Worm (Caenorhabditis elegans) whole organism, L3 larva: ENCODE results near the gene pxl-1.

Source experiments
- R02D3.7 ChIP-seq: fragments of 150-350 bp; optimal IDR thresholded peaks from 2 replicates; lab custom pipeline; 2014; ENCODE audit warnings: missing biosample characterization, missing genetic modification characterization
- ZK546.5 ChIP-seq: sonication (generic microtip); optimal IDR thresholded peaks from 2 replicates; lab custom pipeline; 2017; ENCODE audit warnings: missing biosample characterization, missing genetic modification characterization
- aly-2 ChIP-seq: fragments of 150-350 bp; optimal IDR thresholded peaks from 2 replicates; lab custom pipeline; 2014; ENCODE audit warnings: missing biosample characterization, missing genetic modification characterization
- ama-1 ChIP-seq: fragments of 150-350 bp; optimal IDR thresholded peaks from 2 replicates; lab custom pipeline; 2018
- ceh-16 ChIP-seq: sonication (generic microtip); optimal IDR thresholded peaks from 2 replicates; lab custom pipeline; 2017; ENCODE audit warnings: missing biosample characterization, missing genetic modification characterization
- ceh-28 ChIP-seq: fragments of 150-350 bp; optimal IDR thresholded peaks from 2 replicates; lab custom pipeline; 2014; ENCODE audit warnings: missing biosample characterization, missing genetic modification reagents, missing genetic modification characterization
- ceh-82 ChIP-seq: fragments of 150-350 bp; optimal IDR thresholded peaks from 2 replicates; lab custom pipeline; 2014; ENCODE audit warnings: missing biosample characterization, missing genetic modification characterization
- ceh-9 ChIP-seq: sonication (generic microtip); optimal IDR thresholded peaks from 2 replicates; lab custom pipeline; 2018; ENCODE audit warnings: missing biosample characterization, missing genetic modification characterization
- daf-12 ChIP-seq: fragments of 150-350 bp; optimal IDR thresholded peaks from 2 replicates; lab custom pipeline; 2014; ENCODE audit warnings: missing biosample characterization, missing genetic modification reagents, missing genetic modification characterization
- egl-27 ChIP-seq: sonication (generic microtip); optimal IDR thresholded peaks from 4 replicates; lab custom pipeline; 2017; ENCODE audit warnings: missing biosample characterization, missing genetic modification reagents, missing genetic modification characterization
- egl-5 ChIP-seq: fragments of 150-350 bp; optimal IDR thresholded peaks from 2 replicates; lab custom pipeline; 2017; ENCODE audit warnings: missing biosample characterization, missing genetic modification reagents, missing genetic modification characterization, inconsistent platforms
- elt-1 ChIP-seq: fragments of 150-350 bp; optimal IDR thresholded peaks from 2 replicates; lab custom pipeline; 2014; ENCODE audit warnings: missing biosample characterization, missing genetic modification characterization
- elt-2 ChIP-seq: sonication (generic microtip); optimal IDR thresholded peaks from 2 replicates; lab custom pipeline; 2016; ENCODE audit warnings: missing genetic modification reagents, mild to moderate bottlenecking, missing genetic modification characterization, missing compliant biosample characterization
- elt-3 ChIP-seq, 3 experiments: fragments of 150-350 bp in 1 of 3; sonication (generic microtip) in 2 of 3; optimal IDR thresholded peaks; 2 replicates in 2 of 3; 4 replicates in 1 of 3; lab custom pipeline; 2014 to 2017; ENCODE audit warnings: missing biosample characterization in 3 of 3, missing genetic modification characterization in 3 of 3
- eor-1 ChIP-seq, 2 experiments: fragments of 150-350 bp; optimal IDR thresholded peaks; 2 replicates each; lab custom pipeline; 2014 to 2018; ENCODE audit warnings: missing biosample characterization in 2 of 2, missing genetic modification characterization in 2 of 2
- fkh-10 ChIP-seq: sonication (generic microtip); optimal IDR thresholded peaks from 2 replicates; lab custom pipeline; 2017; ENCODE audit warnings: missing biosample characterization, missing genetic modification reagents, missing genetic modification characterization
- fos-1 ChIP-seq: fragments of 150-350 bp; optimal IDR thresholded peaks from 2 replicates; lab custom pipeline; 2014; ENCODE audit warnings: missing biosample characterization, missing genetic modification characterization
- hmg-11 ChIP-seq: sonication (generic microtip); optimal IDR thresholded peaks from 2 replicates; lab custom pipeline; 2016; ENCODE audit warnings: missing genetic modification characterization, missing compliant biosample characterization
- jun-1 ChIP-seq: fragments of 150-350 bp; optimal IDR thresholded peaks from 2 replicates; lab custom pipeline; 2014; ENCODE audit warnings: missing biosample characterization, missing genetic modification reagents, missing genetic modification characterization
- lin-15B ChIP-seq: fragments of 150-350 bp; optimal IDR thresholded peaks from 2 replicates; lab custom pipeline; 2014; ENCODE audit warnings: missing biosample characterization, missing genetic modification characterization
- lin-39 ChIP-seq: fragments of 150-350 bp; optimal IDR thresholded peaks from 2 replicates; lab custom pipeline; 2018; ENCODE audit warnings: missing biosample characterization, missing genetic modification reagents, missing genetic modification characterization
- lsy-12 ChIP-seq: sonication (generic microtip); optimal IDR thresholded peaks from 2 replicates; lab custom pipeline; 2016; ENCODE audit warnings: mild to moderate bottlenecking, missing genetic modification characterization, missing compliant biosample characterization
- mdl-1 ChIP-seq: fragments of 150-350 bp; optimal IDR thresholded peaks from 2 replicates; lab custom pipeline; 2014; ENCODE audit warnings: missing biosample characterization, missing genetic modification characterization
- mml-1 ChIP-seq: fragments of 150-350 bp; sonication (generic microtip); optimal IDR thresholded peaks from 3 replicates; lab custom pipeline; 2014; ENCODE audit warnings: missing biosample characterization, missing genetic modification characterization
- nfya-1 ChIP-seq: sonication (generic microtip); optimal IDR thresholded peaks from 2 replicates; lab custom pipeline; 2017; ENCODE audit warnings: missing genetic modification characterization, mild to moderate bottlenecking, missing compliant biosample characterization, antibody characterized with exemption, moderate library complexity; ENCODE audit not compliant: insufficient read depth
- nhr-11 ChIP-seq: fragments of 150-350 bp; optimal IDR thresholded peaks from 2 replicates; lab custom pipeline; 2014; ENCODE audit warnings: missing biosample characterization, missing genetic modification characterization
- nhr-12 ChIP-seq: fragments of 150-350 bp; optimal IDR thresholded peaks from 2 replicates; lab custom pipeline; 2014; ENCODE audit warnings: missing biosample characterization, missing genetic modification characterization
- nhr-23 ChIP-seq: fragments of 150-350 bp; optimal IDR thresholded peaks from 2 replicates; lab custom pipeline; 2014; ENCODE audit warnings: missing biosample characterization, missing genetic modification reagents, missing genetic modification characterization
- nhr-237 ChIP-seq: fragments of 150-350 bp; optimal IDR thresholded peaks from 2 replicates; lab custom pipeline; 2014; ENCODE audit warnings: missing biosample characterization, missing genetic modification characterization
- nhr-25 ChIP-seq: sonication (generic microtip); optimal IDR thresholded peaks from 2 replicates; lab custom pipeline; 2017; ENCODE audit warnings: missing biosample characterization, missing genetic modification characterization
- nhr-28 ChIP-seq: fragments of 150-350 bp; optimal IDR thresholded peaks from 2 replicates; lab custom pipeline; 2014; ENCODE audit warnings: missing biosample characterization, missing genetic modification characterization
- nhr-43 ChIP-seq: sonication (generic microtip); optimal IDR thresholded peaks from 2 replicates; lab custom pipeline; 2016; ENCODE audit warnings: mild to moderate bottlenecking, missing genetic modification characterization, missing compliant biosample characterization; ENCODE audit not compliant: poor library complexity, severe bottlenecking
- nhr-67 ChIP-seq: fragments of 150-350 bp; optimal IDR thresholded peaks from 2 replicates; lab custom pipeline; 2014; ENCODE audit warnings: missing biosample characterization, missing genetic modification characterization
- nhr-76 ChIP-seq: fragments of 150-350 bp; sonication (generic microtip); optimal IDR thresholded peaks from 5 replicates; lab custom pipeline; 2014; ENCODE audit warnings: missing biosample characterization, missing genetic modification characterization
- nhr-77 ChIP-seq: fragments of 150-350 bp; optimal IDR thresholded peaks from 2 replicates; lab custom pipeline; 2014; ENCODE audit warnings: missing biosample characterization, missing genetic modification characterization
- pha-4 ChIP-seq: fragments of 150-350 bp; optimal IDR thresholded peaks from 2 replicates; lab custom pipeline; 2014; ENCODE audit warnings: missing biosample characterization, missing genetic modification reagents, missing genetic modification characterization
- pqm-1 ChIP-seq: fragments of 150-350 bp; optimal IDR thresholded peaks from 2 replicates; lab custom pipeline; 2017; ENCODE audit warnings: missing biosample characterization, missing genetic modification characterization, inconsistent platforms
- sea-2 ChIP-seq: fragments of 150-350 bp; sonication (generic microtip); optimal IDR thresholded peaks from 4 replicates; lab custom pipeline; 2014; ENCODE audit warnings: missing biosample characterization, missing genetic modification reagents, missing genetic modification characterization
- skn-1 ChIP-seq: fragments of 150-350 bp; optimal IDR thresholded peaks from 2 replicates; lab custom pipeline; 2014; ENCODE audit warnings: missing biosample characterization, missing genetic modification characterization
- snpc-4 ChIP-seq: fragments of 150-350 bp; optimal IDR thresholded peaks from 2 replicates; lab custom pipeline; 2014; ENCODE audit warnings: missing biosample characterization, missing genetic modification characterization
- tbx-2 ChIP-seq: sonication (generic microtip); optimal IDR thresholded peaks from 2 replicates; lab custom pipeline; 2016; ENCODE audit warnings: mild to moderate bottlenecking, missing genetic modification characterization, missing compliant biosample characterization
- unc-39 ChIP-seq: sonication (generic microtip); optimal IDR thresholded peaks from 4 replicates; lab custom pipeline; 2017; ENCODE audit warnings: missing biosample characterization, missing genetic modification characterization
- unc-62 ChIP-seq: fragments of 150-350 bp; sonication (generic microtip); optimal IDR thresholded peaks from 4 replicates; lab custom pipeline; 2014; ENCODE audit warnings: missing biosample characterization, missing genetic modification reagents, missing genetic modification characterization
- zag-1 ChIP-seq: fragments of 150-350 bp; optimal IDR thresholded peaks from 2 replicates; lab custom pipeline; 2014; ENCODE audit warnings: missing biosample characterization, missing genetic modification characterization
- ztf-11 ChIP-seq: fragments of 150-350 bp; optimal IDR thresholded peaks from 2 replicates; lab custom pipeline; 2014; ENCODE audit warnings: missing biosample characterization, missing genetic modification characterization
- ztf-4 ChIP-seq: fragments of 150-350 bp; optimal IDR thresholded peaks from 2 replicates; lab custom pipeline; 2014; ENCODE audit warnings: missing biosample characterization, missing genetic modification characterization

The pxl-1 gene

DNA sequence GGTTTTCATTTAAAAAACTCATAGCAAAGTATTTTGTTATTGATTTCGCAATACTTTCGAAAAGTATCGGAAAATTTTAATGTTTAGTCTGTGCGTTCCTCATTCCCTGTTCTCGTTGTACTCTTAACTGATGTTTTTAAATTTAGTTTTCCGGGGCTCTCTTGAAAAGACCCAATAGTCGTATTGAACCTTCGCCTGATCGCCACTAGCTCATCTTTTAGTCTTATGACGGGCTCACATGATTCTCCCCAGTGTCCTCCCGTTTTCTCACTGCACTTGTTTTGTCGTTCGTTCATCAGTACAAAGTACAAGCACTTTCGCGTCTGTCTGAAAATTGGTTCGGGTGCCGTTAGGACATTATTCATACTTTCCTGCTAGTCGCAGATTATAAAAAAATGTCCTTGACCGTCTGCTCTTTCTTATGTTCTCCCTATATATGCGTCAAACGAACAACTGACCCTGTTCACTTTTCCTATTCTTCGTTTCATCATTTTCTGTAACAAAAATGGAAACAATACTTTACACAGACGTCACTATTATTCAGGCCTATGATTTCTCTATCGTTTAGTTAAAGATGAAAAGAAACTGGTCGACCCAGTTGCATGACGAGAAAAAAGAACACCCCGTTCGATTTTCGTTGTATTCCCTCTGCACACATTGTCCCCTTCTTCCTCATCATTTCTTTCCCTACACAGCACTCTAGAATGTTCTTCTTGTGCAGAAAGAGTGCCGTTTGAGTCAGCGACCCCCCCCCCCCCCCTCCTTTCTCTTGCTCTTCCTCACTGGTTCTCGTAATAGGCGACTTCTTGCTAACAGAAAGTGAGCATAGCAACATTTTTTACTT is 43.9 kb upstream of the pxl-1 start, which contains the start of gene ubq-1 (continued):
- TF ChIP-seq elt-3 (tag; optimal IDR thresholded peaks at IDR 0.05; lab: Kevin White, UChicago): no peak
- peak; percentile 15 for TF ChIP-seq ceh-82
- no peak for TF ChIP-seq sea-2 (GFP tag; lab: Kevin White, UChicago)
- no peak for TF ChIP-seq daf-12 (tag; lab: Kevin White, UChicago)
- TF ChIP-seq pqm-1 (tag; lab: Kevin White, UChicago): no peak
- no peak for TF ChIP-seq lin-39
- no peak for TF ChIP-seq nhr-77
- TF ChIP-seq, all 47 proteins: peak for 9

DNA sequence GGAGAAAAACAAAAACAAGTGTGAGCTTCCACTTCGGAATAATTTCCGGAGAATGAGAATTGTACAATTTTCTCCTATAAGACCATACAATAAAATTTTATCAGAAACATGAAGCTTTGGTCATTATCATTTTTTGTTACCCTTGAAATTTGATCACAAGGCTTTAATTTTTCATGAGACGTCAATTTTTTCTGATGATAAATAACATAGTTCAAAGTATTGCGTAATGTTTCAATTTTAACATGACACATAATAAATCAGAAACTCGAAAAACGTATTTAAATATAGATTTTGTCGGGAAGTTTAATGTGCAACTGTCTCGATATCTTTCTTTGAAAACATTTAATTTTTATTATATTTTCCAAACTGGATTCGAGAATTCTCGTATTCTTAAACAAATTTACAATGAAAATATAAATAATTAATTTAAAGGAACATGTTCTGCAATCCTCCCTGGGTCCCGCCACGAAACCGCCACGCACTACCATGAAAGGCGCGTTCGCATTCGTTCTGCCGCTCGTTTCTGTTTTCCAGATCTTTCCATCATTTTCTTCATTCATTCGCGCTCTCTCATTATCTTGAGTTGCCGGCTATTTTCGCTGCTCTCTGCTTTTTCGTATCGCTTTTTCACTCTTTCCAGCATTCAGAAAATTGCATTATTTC is 43.1 kb upstream of the pxl-1 start:
- peak; percentile 13 for TF ChIP-seq lin-39
- TF ChIP-seq pqm-1 (tag; lab: Kevin White, UChicago): peak; percentile 61
- TF ChIP-seq egl-5 (tag; lab: Kevin White, UChicago): no peak
- no peak for TF ChIP-seq daf-12 (tag; lab: Kevin White, UChicago)
- peak; percentile 57 for TF ChIP-seq pha-4
- TF ChIP-seq nhr-25 (tag; lab: Kevin White, UChicago): no peak
- peak; percentile 69 for TF ChIP-seq elt-2 (tag; lab: Kevin White, UChicago)

DNA sequence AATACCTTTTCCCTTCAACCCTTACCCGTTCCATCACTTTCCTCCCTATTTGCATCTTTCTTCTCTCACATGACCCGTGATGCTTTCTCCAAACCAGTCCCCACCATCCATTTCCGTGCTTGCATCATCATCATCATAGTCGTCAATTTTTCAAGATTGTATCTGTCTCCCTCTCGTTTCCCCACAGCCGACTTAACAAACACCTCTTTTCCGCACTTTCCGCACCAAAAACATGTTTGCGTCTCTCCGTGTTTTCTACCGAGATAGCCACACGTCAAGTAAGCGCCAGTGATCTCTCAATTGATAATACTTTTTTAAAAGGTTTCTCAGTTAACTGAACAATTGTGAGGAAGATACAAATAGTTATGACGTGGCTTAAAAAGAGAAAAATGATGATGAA is 42.2 kb upstream of the pxl-1 start:
- TF ChIP-seq nhr-25 (tag; lab: Kevin White, UChicago) (peak; percentile 95), ztf-11 (tag; lab: Kevin White, UChicago) (no peak), daf-12 (tag; lab: Kevin White, UChicago) (no peak), fos-1 (tag; lab: Kevin White, UChicago) (peak; percentile 55), ama-1 (lab: Kevin White, UChicago) (peak; percentile 15), pha-4 (peak; percentile 52), pqm-1 (tag; lab: Kevin White, UChicago) (no peak), aly-2 (no peak), nhr-23 (tag; lab: Kevin White, UChicago) (peak; percentile 95), tbx-2 (tag; lab: Kevin White, UChicago) (peak; percentile 38), ceh-82 (no peak), zag-1 (tag; lab: Kevin White, UChicago) (no peak), lsy-12 (tag; lab: Kevin White, UChicago) (no peak), nhr-43 (tag; lab: Kevin White, UChicago) (peak; percentile 78), ceh-9 (tag; lab: Kevin White, UChicago) (no peak), sea-2 (GFP tag; lab: Kevin White, UChicago) (no peak), mdl-1 (peak; percentile 23), eor-1 (tag; optimal IDR thresholded peaks at IDR 0.05; lab: Kevin White, UChicago) (peak in 1 of 2 experiments; percentile 54), nhr-28 (no peak), ZK546.5 (tag; lab: Kevin White, UChicago) (no peak), mml-1 (tag; lab: Kevin White, UChicago) (no peak), nhr-77 (no peak), egl-27 (tag; lab: Kevin White, UChicago) (peak; percentile 73), ztf-4 (tag; lab: Kevin White, UChicago) (peak; percentile 14), unc-39 (tag; lab: Kevin White, UChicago) (no peak), nhr-67 (tag; lab: Kevin White, UChicago) (no peak), lin-39 (peak; percentile 96), jun-1 (tag; lab: Kevin White, UChicago) (peak; percentile 21), elt-2 (tag; lab: Kevin White, UChicago) (peak; percentile 50), elt-1 (tag; lab: Kevin White, UChicago) (peak; percentile 97), snpc-4 (tag; lab: Kevin White, UChicago) (peak; percentile 40), nhr-12 (no peak), ceh-16 (tag; lab: Kevin White, UChicago) (peak; percentile 32), nhr-237 (tag; lab: Kevin White, UChicago) (no peak), R02D3.7 (no peak), egl-5 (tag; lab: Kevin White, UChicago) (peak; percentile 38), hmg-11 (peak; percentile 6), fkh-10 (GFP tag; lab: Kevin White, UChicago) (no peak), lin-15B (no peak), nfya-1 (peak; percentile 83), nhr-76 (tag; lab: Kevin White, UChicago) (no peak), nhr-11 (tag; lab: Kevin White, UChicago) (no peak), skn-1 (tag; lab: Kevin White, UChicago) (peak; percentile 62), unc-62 (peak; percentile 93), ceh-28 (tag; lab: Kevin White, UChicago) (peak; percentile 72)
